Fruit fly (Drosophila melanogaster) whole organism, embryonic: ENCODE data around the gene Atac2.
A peak's percentile ranks its signal among the peaks of the same experiment; 100 is the strongest.

Source experiments
- CG12942 ChIP-seq: fragments of 200-800 bp; sonication (Bioruptor generic); optimal IDR thresholded peaks from 3 replicates; lab custom pipeline; 2016; ENCODE audit warnings: missing biosample characterization, missing genetic modification characterization
- CG18764 ChIP-seq: fragments of 200-800 bp; sonication (Bioruptor generic); optimal IDR thresholded peaks from 3 replicates; lab custom pipeline; 2016; ENCODE audit warnings: missing biosample characterization, missing genetic modification characterization
- CG30020 ChIP-seq: fragments of 200-800 bp; optimal IDR thresholded peaks from 2 replicates; lab custom pipeline; 2019; ENCODE audit warnings: missing biosample characterization, mild to moderate bottlenecking, missing genetic modification characterization, moderate library complexity
- Drgx ChIP-seq: fragments of 200-800 bp; sonication (Bioruptor generic); IDR thresholded peaks from 2 replicates; pipeline ENCODE4 v1.3.6; 2022; ENCODE audit warnings: missing biosample characterization, missing genetic modification characterization
- gfzf ChIP-seq: fragments of 200-800 bp; sonication (Bioruptor generic); optimal IDR thresholded peaks from 2 replicates; lab custom pipeline; 2016; ENCODE audit warnings: missing biosample characterization, mild to moderate bottlenecking, missing genetic modification characterization, moderate library complexity
- usp ChIP-seq: fragments of >200 bp; optimal IDR thresholded peaks from 2 replicates; lab custom pipeline; 2017; ENCODE audit warnings: missing biosample characterization, missing genetic modification characterization

- peak; percentile 97 for TF ChIP-seq CG12942 (GFP tag; lab: Kevin White, UChicago)
- peak; percentile 89 for TF ChIP-seq CG30020 (tag; lab: Kevin White, UChicago)
- peak; percentile 97 for TF ChIP-seq Drgx (GFP tag; lab: Robert Waterston, UW)
- no peak for TF ChIP-seq usp (GFP tag; lab: Kevin White, UChicago)
- peak; percentile 96 for TF ChIP-seq CG18764
- TF ChIP-seq gfzf, result peak; percentile 61
Observed at dm6 chr2L:18604986-18605385, 7.1 kb downstream of the Atac2 start, which contains the start of gene CG10413.
